Worm (Caenorhabditis elegans) whole organism, L4 larva: ENCODE measurements around the gene srn-1.

Source experiments
- D1046.2 ChIP-seq: fragments of 200-800 bp; sonication (Bioruptor generic); IDR thresholded peaks from 2 replicates; pipeline ENCODE4 v1.3.6; 2022; ENCODE audit warnings: missing genetic modification characterization, missing compliant biosample characterization
- F10B5.3 ChIP-seq: sonication (generic microtip); optimal IDR thresholded peaks from 2 replicates; lab custom pipeline; 2016; ENCODE audit warnings: mild to moderate bottlenecking, missing genetic modification characterization, missing compliant biosample characterization
- F49E8.2 ChIP-seq: sonication (generic microtip); optimal IDR thresholded peaks from 2 replicates; lab custom pipeline; 2016; ENCODE audit warnings: missing compliant biosample characterization, mild to moderate bottlenecking, missing genetic modification characterization, borderline replicate concordance
- R02D3.7 ChIP-seq: fragments of 150-350 bp; sonication (generic microtip); optimal IDR thresholded peaks from 3 replicates; lab custom pipeline; 2014; ENCODE audit warnings: missing biosample characterization, missing genetic modification characterization
- Y75B8A.6 ChIP-seq: fragments of 200-800 bp; sonication (Bioruptor generic); IDR thresholded peaks from 2 replicates; pipeline ENCODE4 v1.3.6; 2022; ENCODE audit warnings: missing genetic modification reagents, missing genetic modification characterization, missing compliant biosample characterization
- aha-1 ChIP-seq: fragments of 150-350 bp; peaks from one replicate; lab custom pipeline; 2014; ENCODE audit warnings: missing biosample characterization, missing genetic modification characterization
- aly-2 ChIP-seq: sonication (generic microtip); optimal IDR thresholded peaks from 2 replicates; lab custom pipeline; 2018; ENCODE audit warnings: missing biosample characterization, missing genetic modification characterization
- ama-1 ChIP-seq: fragments of 150-350 bp; optimal IDR thresholded peaks from 2 replicates; lab custom pipeline; 2014; ENCODE audit warnings: inconsistent platforms, mixed read lengths
- ceh-20 ChIP-seq: fragments of 200-800 bp; sonication (Bioruptor generic); IDR thresholded peaks from 2 replicates; pipeline ENCODE4 v1.3.6; 2022; ENCODE audit warnings: missing genetic modification reagents, missing genetic modification characterization, missing compliant biosample characterization
- ceh-44 ChIP-seq: fragments of 200-800 bp; sonication (Bioruptor generic); IDR thresholded peaks from 2 replicates; pipeline ENCODE4 v1.3.6; 2022; ENCODE audit warnings: missing genetic modification reagents, missing genetic modification characterization, missing compliant biosample characterization
- ceh-82 ChIP-seq: sonication (generic microtip); optimal IDR thresholded peaks from 2 replicates; lab custom pipeline; 2017; ENCODE audit warnings: missing biosample characterization, missing genetic modification characterization
- cey-2 ChIP-seq: sonication (generic microtip); optimal IDR thresholded peaks from 3 replicates; lab custom pipeline; 2017; ENCODE audit warnings: missing genetic modification characterization, mild to moderate bottlenecking, missing compliant biosample characterization, antibody characterized with exemption, borderline replicate concordance; ENCODE audit not compliant: insufficient read depth
- ctbp-1 ChIP-seq: fragments of 200-800 bp; sonication (Bioruptor generic); IDR thresholded peaks from 2 replicates; pipeline ENCODE4 v1.3.6; 2022; ENCODE audit warnings: missing genetic modification reagents, missing genetic modification characterization, missing compliant biosample characterization
- daf-8 ChIP-seq: fragments of 200-800 bp; sonication (Bioruptor generic); IDR thresholded peaks from 2 replicates; pipeline ENCODE4 v1.3.6; 2022; ENCODE audit warnings: missing genetic modification characterization, missing compliant biosample characterization
- dmd-6 ChIP-seq: fragments of 200-800 bp; sonication (Bioruptor generic); IDR thresholded peaks from 2 replicates; pipeline ENCODE4 v1.3.6; 2022; ENCODE audit warnings: missing genetic modification reagents, missing genetic modification characterization, missing compliant biosample characterization
- dpl-1 ChIP-seq: fragments of 150-350 bp; optimal IDR thresholded peaks from 2 replicates; lab custom pipeline; 2014; ENCODE audit warnings: missing biosample characterization, missing genetic modification reagents, missing genetic modification characterization
- egl-43 ChIP-seq: fragments of 200-800 bp; sonication (Bioruptor generic); IDR thresholded peaks from 2 replicates; pipeline ENCODE4 v1.3.6; 2022; ENCODE audit warnings: missing genetic modification reagents, missing genetic modification characterization, missing compliant biosample characterization
- hlh-11 ChIP-seq: fragments of 200-800 bp; sonication (Bioruptor generic); optimal IDR thresholded peaks from 2 replicates; lab custom pipeline; 2018; ENCODE audit warnings: mild to moderate bottlenecking, missing genetic modification characterization, missing compliant biosample characterization
- hlh-30 ChIP-seq: sonication (generic microtip); optimal IDR thresholded peaks from 2 replicates; lab custom pipeline; 2017; ENCODE audit warnings: antibody characterized with exemption, mild to moderate bottlenecking, missing genetic modification characterization, missing compliant biosample characterization; ENCODE audit not compliant: insufficient read depth
- hmg-1.1 ChIP-seq: fragments of 200-800 bp; sonication (Bioruptor generic); IDR thresholded peaks from 2 replicates; pipeline ENCODE4 v1.3.6; 2022; ENCODE audit warnings: missing genetic modification reagents, missing genetic modification characterization, missing compliant biosample characterization
- lin-13 ChIP-seq: fragments of 150-350 bp; optimal IDR thresholded peaks from 2 replicates; lab custom pipeline; 2014; ENCODE audit warnings: missing biosample characterization, missing genetic modification reagents, missing genetic modification characterization
- mes-2 ChIP-seq: sonication (generic microtip); optimal IDR thresholded peaks from 2 replicates; lab custom pipeline; 2016; ENCODE audit warnings: missing genotype, mild to moderate bottlenecking, missing genetic modification characterization, missing compliant biosample characterization; ENCODE audit not compliant: poor library complexity, severe bottlenecking
- nhr-102 ChIP-seq: sonication (generic microtip); optimal IDR thresholded peaks from 2 replicates; lab custom pipeline; 2016; ENCODE audit warnings: mild to moderate bottlenecking, missing genetic modification characterization, moderate library complexity, missing compliant biosample characterization
- nhr-237 ChIP-seq: sonication (generic microtip); optimal IDR thresholded peaks from 2 replicates; lab custom pipeline; 2017; ENCODE audit warnings: missing biosample characterization, missing genetic modification characterization
- nhr-25 ChIP-seq: sonication (generic microtip); optimal IDR thresholded peaks from 2 replicates; lab custom pipeline; 2017; ENCODE audit warnings: missing genetic modification characterization, mild to moderate bottlenecking, missing compliant biosample characterization, antibody characterized with exemption, moderate library complexity, borderline replicate concordance; ENCODE audit not compliant: insufficient read depth
- nhr-28 ChIP-seq: fragments of 150-350 bp; optimal IDR thresholded peaks from 2 replicates; lab custom pipeline; 2014; ENCODE audit warnings: missing biosample characterization, missing genetic modification characterization
- nhr-48 ChIP-seq: sonication (generic microtip); optimal IDR thresholded peaks from 2 replicates; lab custom pipeline; 2016; ENCODE audit warnings: mild to moderate bottlenecking, missing genetic modification characterization, missing compliant biosample characterization
- nhr-6 ChIP-seq: fragments of 150-350 bp; optimal IDR thresholded peaks from 2 replicates; lab custom pipeline; 2014; ENCODE audit warnings: missing biosample characterization, missing genetic modification characterization
- sdz-12 ChIP-seq: fragments of 200-800 bp; sonication (Bioruptor generic); optimal IDR thresholded peaks from 2 replicates; lab custom pipeline; 2018; ENCODE audit warnings: mild to moderate bottlenecking, missing genetic modification characterization, missing compliant biosample characterization
- snpc-1.2 ChIP-seq: fragments of 200-800 bp; sonication (Bioruptor generic); IDR thresholded peaks from 2 replicates; pipeline ENCODE4 v1.3.6; 2022; ENCODE audit warnings: missing genetic modification reagents, missing genetic modification characterization, missing compliant biosample characterization
- spr-3 ChIP-seq: fragments of 200-800 bp; sonication (Bioruptor generic); optimal IDR thresholded peaks from 2 replicates; lab custom pipeline; 2018; ENCODE audit warnings: mild to moderate bottlenecking, missing genetic modification characterization, missing compliant biosample characterization
- tag-97 ChIP-seq: fragments of 200-800 bp; sonication (Bioruptor generic); IDR thresholded peaks from 2 replicates; pipeline ENCODE4 v1.3.6; 2022; ENCODE audit warnings: missing genetic modification characterization, missing compliant biosample characterization
- unc-130 ChIP-seq: sonication (generic microtip); optimal IDR thresholded peaks from 2 replicates; lab custom pipeline; 2016; ENCODE audit warnings: missing genetic modification reagents, missing genetic modification characterization, missing compliant biosample characterization
- unc-62 ChIP-seq, 3 experiments: fragments of 150-350 bp in 1 of 3; sonication (generic microtip); optimal IDR thresholded peaks in 2 of 3; peaks in 1 of 3; 1 replicate in 1 of 3; 2 replicates in 2 of 3; lab custom pipeline; 2014 to 2017; ENCODE audit warnings: missing biosample characterization in 3 of 3, missing genetic modification characterization in 3 of 3, missing genetic modification reagents in 3 of 3, missing genotype in 1 of 3
- zip-2 ChIP-seq: fragments of 150-350 bp; optimal IDR thresholded peaks from 2 replicates; lab custom pipeline; 2014; ENCODE audit warnings: missing biosample characterization, missing genetic modification characterization

Gene srn-1

ce11 chrV:6322749-6323367 is 36.6 kb upstream of the srn-1 start:
- peak; percentile 48 for TF ChIP-seq hlh-11 (tag; lab: Kevin White, UChicago)
- TF ChIP-seq nhr-237 = no peak
- peak; percentile 91 for TF ChIP-seq nhr-28 (tag; lab: Kevin White, UChicago)
- peak; percentile 9 for TF ChIP-seq nhr-6 (tag; lab: Kevin White, UChicago)
- no peak for TF ChIP-seq Y75B8A.6
- no peak for TF ChIP-seq daf-8 (GFP tag; lab: Robert Waterston, UW)
- peak; percentile 49 for TF ChIP-seq nhr-25 (tag; lab: Kevin White, UChicago)
- no peak for TF ChIP-seq unc-130
- TF ChIP-seq dmd-6 (GFP tag; lab: Robert Waterston, UW) = peak; percentile 18; the same call in 1 of the 2 replicates
- TF ChIP-seq R02D3.7 (tag; lab: Kevin White, UChicago) = no peak
- TF ChIP-seq cey-2 (tag; lab: Kevin White, UChicago) = peak; percentile 12
- TF ChIP-seq mes-2 (tag; lab: Kevin White, UChicago) = no peak
- 0 out of 2 replicates have a peak, but pooled peaks have one; percentile 11 for TF ChIP-seq hmg-1.1 (GFP tag; lab: Robert Waterston, UW)
- TF ChIP-seq ceh-82 (tag; lab: Kevin White, UChicago) = no peak
- TF ChIP-seq ctbp-1 = no peak
- TF ChIP-seq dpl-1 (GFP tag; lab: Kevin White, UChicago) = no peak
- TF ChIP-seq D1046.2 (GFP tag; lab: Robert Waterston, UW) = no peak
- peak in 1 of 2 experiments; percentile 99 for TF ChIP-seq unc-62 (GFP tag; optimal IDR thresholded peaks at IDR 0.05 in 1 of 2; lab: Kevin White, UChicago)
- TF ChIP-seq unc-62 (tag; optimal IDR thresholded peaks at IDR 0.05; lab: Kevin White, UChicago) = no peak
- no peak for TF ChIP-seq nhr-102 (tag; lab: Kevin White, UChicago)
- no peak for TF ChIP-seq zip-2
- TF ChIP-seq egl-43 (GFP tag; lab: Robert Waterston, UW) = no peak
- no peak for TF ChIP-seq spr-3 (GFP tag; lab: Kevin White, UChicago)
- TF ChIP-seq hlh-30 (tag; lab: Kevin White, UChicago) = peak; percentile 78
- TF ChIP-seq snpc-1.2 (GFP tag; lab: Robert Waterston, UW) = no peak

- TF ChIP-seq aha-1 (tag; lab: Kevin White, UChicago) (peak; percentile 16), aly-2 (no peak), nhr-48 (tag; lab: Kevin White, UChicago) (no peak), nhr-28 (tag; lab: Kevin White, UChicago) (peak; percentile 98)
Observed at ce11 chrV:6321733-6322198, 35.5 kb upstream of the srn-1 start, which contains the start of gene T28C12.15. Gene T28C12.15, minus strand, starts transcription at chrV:6321783.

ce11 chrV:6321280-6321679 is 35.0 kb upstream of the srn-1 start:
- peak in 1 of 2 experiments; percentile 94 for TF ChIP-seq unc-62 (GFP tag; optimal IDR thresholded peaks at IDR 0.05 in 1 of 2; lab: Kevin White, UChicago)
- no peak for TF ChIP-seq unc-62 (tag; optimal IDR thresholded peaks at IDR 0.05; lab: Kevin White, UChicago)
- no peak for TF ChIP-seq nhr-6 (tag; lab: Kevin White, UChicago)
- no peak for TF ChIP-seq lin-13 (GFP tag; lab: Kevin White, UChicago)

- TF ChIP-seq nhr-28 (tag; lab: Kevin White, UChicago) (peak; percentile 96), F10B5.3 (tag; lab: Kevin White, UChicago) (no peak), hlh-30 (tag; lab: Kevin White, UChicago) (peak; percentile 11), aha-1 (tag; lab: Kevin White, UChicago) (peak; percentile 20), hlh-11 (tag; lab: Kevin White, UChicago) (peak; percentile 14), unc-62 (GFP tag; optimal IDR thresholded peaks at IDR 0.05 in 1 of 2; lab: Kevin White, UChicago) (no peak), unc-62 (tag; optimal IDR thresholded peaks at IDR 0.05; lab: Kevin White, UChicago) (no peak)
Observed at ce11 chrV:6319358-6319757, 33.1 kb upstream of the srn-1 start.

- TF ChIP-seq egl-43 (GFP tag; lab: Robert Waterston, UW) (no peak), tag-97 (GFP tag; lab: Robert Waterston, UW) (no peak), ama-1 (lab: Kevin White, UChicago) (no peak), ceh-44 (no peak), nhr-48 (tag; lab: Kevin White, UChicago) (no peak), sdz-12 (GFP tag; lab: Kevin White, UChicago) (no peak), ceh-20 (no peak), F49E8.2 (no peak), unc-62 (GFP tag; optimal IDR thresholded peaks at IDR 0.05 in 1 of 2; lab: Kevin White, UChicago) (peak in 1 of 2 experiments; percentile 24), unc-62 (tag; optimal IDR thresholded peaks at IDR 0.05; lab: Kevin White, UChicago) (no peak), nhr-28 (tag; lab: Kevin White, UChicago) (peak; percentile 7)
- TF ChIP-seq, all 104 proteins: peak for 2
Observed at ce11 chrV:6317928-6318327, 31.7 kb upstream of the srn-1 start.
